Worm (Caenorhabditis elegans) whole organism, L2 larva: ENCODE measurements around the gene T24B8.3.
A peak's percentile ranks its signal among the peaks of the same experiment; 100 is the strongest.

Experiments used
- crh-2 ChIP-seq: sonication (generic microtip); optimal IDR thresholded peaks from 2 replicates; lab custom pipeline; 2017; ENCODE audit warnings: missing biosample characterization, missing genetic modification characterization
- fos-1 ChIP-seq: fragments of 150-350 bp; optimal IDR thresholded peaks from 2 replicates; lab custom pipeline; 2014; ENCODE audit warnings: missing biosample characterization, missing genetic modification characterization
- skn-1 ChIP-seq: sonication (generic microtip); optimal IDR thresholded peaks from 2 replicates; lab custom pipeline; 2017; ENCODE audit warnings: missing biosample characterization, missing genetic modification characterization

- TF ChIP-seq fos-1 (tag; lab: Kevin White, UChicago) (peak; percentile 74), crh-2 (tag; lab: Kevin White, UChicago) (no peak), skn-1 (tag; lab: Kevin White, UChicago) (no peak)
Observed at ce11 chrII:9014188-9014587, 46.7 kb downstream of the T24B8.3 start.
